Fruit fly (Drosophila melanogaster) S2 (cell line): ENCODE measurements around the gene Ugt307A1.

Source experiments
- CG8478 ChIP-seq: fragments of >200 bp; optimal IDR thresholded peaks from 2 replicates; lab custom pipeline; 2018
- CTCF ChIP-seq, 2 experiments: fragments of >200 bp; optimal IDR thresholded peaks; 2 replicates each; lab custom pipeline; 2018

DNA sequence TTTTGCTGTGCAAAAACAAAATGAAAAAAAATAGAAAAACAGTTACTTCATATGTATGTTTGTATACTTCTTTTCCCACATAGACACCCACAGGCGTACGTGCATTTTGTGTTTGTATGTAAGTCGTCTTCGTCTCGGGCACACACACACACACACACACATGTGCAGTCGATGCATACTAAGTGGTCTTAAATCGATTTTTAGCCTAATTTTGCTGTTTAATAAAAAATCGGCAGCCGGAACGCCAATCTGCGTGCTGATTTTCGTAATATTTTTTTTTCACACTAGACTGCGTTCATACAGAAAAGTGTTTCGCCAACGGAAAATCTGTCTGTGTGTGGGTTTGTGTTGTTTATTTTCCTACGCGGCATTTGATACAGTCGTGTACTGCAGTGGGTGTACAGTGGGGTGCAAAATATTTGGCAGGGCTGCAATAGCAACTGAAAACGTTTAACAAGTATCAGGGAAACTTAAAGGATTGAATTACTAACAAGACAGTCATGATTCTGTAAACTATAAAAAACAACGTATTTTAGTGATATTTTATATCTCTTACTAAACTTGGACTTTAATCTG lies 34.6 kb upstream of the Ugt307A1 start:
- TF ChIP-seq CG8478 (lab: Kevin White, UChicago), result no peak
- no peak for TF ChIP-seq CTCF (optimal IDR thresholded peaks at IDR 0.05; lab: Kevin White, UChicago)
